Worm (Caenorhabditis elegans) whole organism, midembryonic: ENCODE results near the gene col-117.

ENCODE experiments used
- T22C8.4 ChIP-seq: fragments of 200-800 bp; sonication (Bioruptor generic); IDR thresholded peaks from 2 replicates; pipeline ENCODE4 v1.3.6; 2022; ENCODE audit warnings: missing genetic modification characterization, missing compliant biosample characterization
- flt-1 ChIP-seq: fragments of 200-800 bp; sonication (Bioruptor generic); IDR thresholded peaks from 2 replicates; pipeline ENCODE4 v1.3.6; 2022; ENCODE audit warnings: missing genetic modification characterization, missing compliant biosample characterization
- klf-2 ChIP-seq: fragments of 200-800 bp; sonication (Bioruptor generic); conservative IDR thresholded peaks from 2 replicates; pipeline ENCODE4 v1.3.6; 2022; ENCODE audit warnings: missing genetic modification reagents, missing genetic modification characterization, missing compliant biosample characterization
- ref-1 ChIP-seq: fragments of 200-800 bp; sonication (Bioruptor generic); conservative IDR thresholded peaks from 2 replicates; pipeline ENCODE4 v1.3.6; 2022; ENCODE audit warnings: missing genetic modification reagents, missing genetic modification characterization, missing compliant biosample characterization
- tab-1 ChIP-seq: fragments of 200-800 bp; sonication (Bioruptor generic); IDR thresholded peaks from 2 replicates; pipeline ENCODE4 v1.3.6; 2022; ENCODE audit warnings: missing genetic modification characterization, missing compliant biosample characterization

DNA sequence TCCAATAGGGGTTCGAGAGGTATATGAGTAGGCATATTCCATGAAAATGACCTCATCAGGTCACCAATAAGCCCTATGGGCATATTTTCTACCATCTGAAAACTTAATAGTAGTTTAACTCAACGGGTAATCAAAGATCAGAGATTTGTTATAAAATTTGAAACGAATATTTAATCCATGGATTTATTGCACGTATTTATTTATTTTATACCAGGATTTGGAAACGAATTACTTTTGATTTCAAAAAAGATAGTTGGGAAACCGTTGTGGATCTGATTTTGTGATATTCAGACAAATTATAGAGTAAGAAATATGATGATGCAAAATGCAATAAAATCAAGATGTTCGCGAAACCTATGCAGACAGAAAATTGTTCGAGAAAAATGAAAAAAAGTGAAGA lies 31.2 kb downstream of the col-117 start, which contains the start of gene C33D9.3:
- TF ChIP-seq flt-1 (GFP tag; lab: Robert Waterston, UW) (no peak), ref-1 (GFP tag; lab: Robert Waterston, UW) (no peak), tab-1 (GFP tag; lab: Robert Waterston, UW) (no peak), klf-2 (GFP tag; lab: Robert Waterston, UW) (no peak), T22C8.4 (GFP tag; lab: Robert Waterston, UW) (no peak)
